Worm (Caenorhabditis elegans): Measurements from ENCODE around the gene F41G3.21.
A peak's percentile ranks its signal among the peaks of the same experiment; 100 is the strongest.

F41G3.21 gene

ce11 chrII:6715853-6716252 lies 36.9 kb downstream of the F41G3.21 start:
- no peak for TF ChIP-seq zip-8 (tag; optimal IDR thresholded peaks at IDR 0.05)
- TF ChIP-seq ceh-83 (GFP tag; optimal IDR thresholded peaks at IDR 0.05): no peak
- TF ChIP-seq ham-2 (GFP tag; optimal IDR thresholded peaks at IDR 0.05): no peak
- TF ChIP-seq mls-2 (tag; optimal IDR thresholded peaks at IDR 0.05): no peak
- TF ChIP-seq drap-1 (GFP tag; optimal IDR thresholded peaks at IDR 0.05): no peak
- no peak for TF ChIP-seq unc-62 (GFP tag; optimal IDR thresholded peaks at IDR 0.05)
- no peak for TF ChIP-seq hlh-1 (tag; optimal IDR thresholded peaks at IDR 0.05)
- no peak for TF ChIP-seq lin-32 (GFP tag; optimal IDR thresholded peaks at IDR 0.05)
- no peak for TF ChIP-seq nhr-76 (tag; optimal IDR thresholded peaks at IDR 0.05)
- no peak for TF ChIP-seq lin-13 (tag; optimal IDR thresholded peaks at IDR 0.05)
- TF ChIP-seq sem-2 (GFP tag; optimal IDR thresholded peaks at IDR 0.05): no peak
- TF ChIP-seq elt-1 (tag; optimal IDR thresholded peaks at IDR 0.05; ENCODE audit: borderline replicate concordance, insufficient read depth): no peak
- no peak for TF ChIP-seq ztf-11 (tag; optimal IDR thresholded peaks at IDR 0.05)
- TF ChIP-seq M03D4.4 (tag; optimal IDR thresholded peaks at IDR 0.05): no peak
- no peak for TF ChIP-seq pha-4 (tag; optimal IDR thresholded peaks at IDR 0.05)
- no peak for TF ChIP-seq cnd-1 (tag; optimal IDR thresholded peaks at IDR 0.05)
- TF ChIP-seq bed-3 (GFP tag; optimal IDR thresholded peaks at IDR 0.05): no peak
- TF ChIP-seq tbx-8 (GFP tag; optimal IDR thresholded peaks at IDR 0.05): no peak
- TF ChIP-seq lsy-2 (tag; optimal IDR thresholded peaks at IDR 0.05): no peak
- TF ChIP-seq nhr-2 (tag; optimal IDR thresholded peaks at IDR 0.05): no peak

ce11 chrII:6713832-6714342 lies 38.9 kb downstream of the F41G3.21 start, which contains the start of gene dpy-2:
TSS of gene dpy-2 (plus strand) at chrII:6714292.
- TF ChIP-seq mep-1 (tag; optimal IDR thresholded peaks at IDR 0.05): no peak
- no peak for TF ChIP-seq pha-4 (tag; optimal IDR thresholded peaks at IDR 0.05)
- peak; percentile 82 for TF ChIP-seq blmp-1 (tag; optimal IDR thresholded peaks at IDR 0.05)
- TF ChIP-seq elt-1 (tag; optimal IDR thresholded peaks at IDR 0.05; ENCODE audit: borderline replicate concordance, insufficient read depth): peak; percentile 8
- no peak for TF ChIP-seq ceh-83 (GFP tag; optimal IDR thresholded peaks at IDR 0.05)
- TF ChIP-seq unc-62 (GFP tag; optimal IDR thresholded peaks at IDR 0.05): peak; percentile 23
- peak; percentile 34 for TF ChIP-seq elt-3 (tag; optimal IDR thresholded peaks at IDR 0.05)
- TF ChIP-seq tbx-8 (GFP tag; optimal IDR thresholded peaks at IDR 0.05): no peak
- TF ChIP-seq unc-39 (tag; optimal IDR thresholded peaks at IDR 0.05): no peak

ce11 chrII:6713003-6713402 lies 39.7 kb downstream of the F41G3.21 start:
- TF ChIP-seq ham-2 (GFP tag; optimal IDR thresholded peaks at IDR 0.05) (peak; percentile 84), unc-62 (GFP tag; optimal IDR thresholded peaks at IDR 0.05) (peak; percentile 32), elt-1 (tag; optimal IDR thresholded peaks at IDR 0.05; ENCODE audit: borderline replicate concordance, insufficient read depth) (peak; percentile 51), bed-3 (GFP tag; optimal IDR thresholded peaks at IDR 0.05) (no peak), pha-4 (tag; optimal IDR thresholded peaks at IDR 0.05) (no peak)

ce11 chrII:6712177-6712981 lies 40.4 kb downstream of the F41G3.21 start, which contains the start of the genes dpy-10 and T14B4.19:
TSS of gene dpy-10 (minus strand) at chrII:6712227.
TSS of gene T14B4.19 (minus strand) at chrII:6712931.
- peak; percentile 39 for TF ChIP-seq ham-2 (GFP tag; optimal IDR thresholded peaks at IDR 0.05)
- TF ChIP-seq mls-2 (tag; optimal IDR thresholded peaks at IDR 0.05): no peak
- no peak for TF ChIP-seq lin-32 (GFP tag; optimal IDR thresholded peaks at IDR 0.05)
- TF ChIP-seq zip-8 (tag; optimal IDR thresholded peaks at IDR 0.05): no peak
- peak; percentile 80 for TF ChIP-seq elt-1 (tag; optimal IDR thresholded peaks at IDR 0.05; ENCODE audit: borderline replicate concordance, insufficient read depth)
- no peak for TF ChIP-seq ces-1 (GFP tag; optimal IDR thresholded peaks at IDR 0.05)
- TF ChIP-seq lsy-2 (tag; optimal IDR thresholded peaks at IDR 0.05): no peak
- TF ChIP-seq flh-1 (GFP tag; optimal IDR thresholded peaks at IDR 0.05): no peak
- TF ChIP-seq sptf-1 (tag; optimal IDR thresholded peaks at IDR 0.05): no peak
- no peak for TF ChIP-seq drap-1 (GFP tag; optimal IDR thresholded peaks at IDR 0.05)
- no peak for TF ChIP-seq cnd-1 (tag; optimal IDR thresholded peaks at IDR 0.05)
- peak; percentile 58 for TF ChIP-seq elt-3 (tag; optimal IDR thresholded peaks at IDR 0.05)
- no peak for TF ChIP-seq hlh-1 (tag; optimal IDR thresholded peaks at IDR 0.05)
- TF ChIP-seq M03D4.4 (tag; optimal IDR thresholded peaks at IDR 0.05): no peak
- TF ChIP-seq nhr-2 (tag; optimal IDR thresholded peaks at IDR 0.05): no peak
- no peak for TF ChIP-seq mab-5 (tag; optimal IDR thresholded peaks at IDR 0.05)
- TF ChIP-seq blmp-1 (tag; optimal IDR thresholded peaks at IDR 0.05): peak; percentile 82
- TF ChIP-seq ceh-39 (tag; optimal IDR thresholded peaks at IDR 0.05): no peak
- no peak for TF ChIP-seq lin-13 (tag; optimal IDR thresholded peaks at IDR 0.05)
- no peak for TF ChIP-seq nhr-237 (tag; optimal IDR thresholded peaks at IDR 0.05)
- TF ChIP-seq snpc-4 (tag; optimal IDR thresholded peaks at IDR 0.05): no peak
- TF ChIP-seq ceh-43 (GFP tag; optimal IDR thresholded peaks at IDR 0.05): no peak
- no peak for TF ChIP-seq pha-4 (tag; optimal IDR thresholded peaks at IDR 0.05)
- TF ChIP-seq nhr-28 (tag; optimal IDR thresholded peaks at IDR 0.05): no peak
